Fruit fly (Drosophila melanogaster) whole organism, adult: ENCODE results near the gene CG17186.

Experiments used
- CG1620 ChIP-seq: fragments of 200-800 bp; sonication (Bioruptor generic); optimal IDR thresholded peaks from 2 replicates; lab custom pipeline; 2016; ENCODE audit warnings: missing biosample characterization, missing genetic modification characterization
- CG7045 ChIP-seq: fragments of 200-800 bp; sonication (Bioruptor generic); optimal IDR thresholded peaks from 2 replicates; lab custom pipeline; 2017; ENCODE audit warnings: missing biosample characterization, mild to moderate bottlenecking, missing genetic modification characterization
- kay ChIP-seq: fragments of 200-800 bp; sonication (Bioruptor generic); peaks from one replicate; lab custom pipeline; 2016; ENCODE audit warnings: missing biosample characterization, missing genetic modification characterization, borderline replicate concordance

DNA sequence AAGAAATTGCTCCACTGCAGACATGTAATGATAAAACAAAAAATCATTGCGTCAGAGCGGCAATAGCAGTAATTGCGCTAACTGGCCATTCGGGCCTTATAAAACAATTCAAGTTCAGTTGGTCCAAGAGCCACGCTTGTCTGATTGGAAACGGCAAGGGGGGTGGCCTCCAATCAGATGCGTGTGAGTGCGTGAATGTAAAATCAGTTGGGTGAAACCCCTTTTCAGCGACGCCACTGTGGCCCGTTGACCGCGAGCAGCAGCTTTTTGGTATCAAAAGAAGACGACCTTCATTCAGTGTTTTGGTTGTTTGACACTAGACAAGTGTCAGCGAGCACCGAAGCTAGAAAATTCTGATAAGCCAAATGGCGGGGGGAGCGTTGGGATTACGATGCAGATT, 25.0 kb upstream of the CG17186 start:
- TF ChIP-seq CG7045 (GFP tag; lab: Kevin White, UChicago) (no peak), CG1620 (no peak), kay (GFP tag; lab: Kevin White, UChicago) (no peak)
